Worm (Caenorhabditis elegans): ENCODE measurements around the gene Y17D7B.3.

Gene Y17D7B.3

ce11 chrV:18806409-18806808, 19.8 kb upstream of the Y17D7B.3 start, which contains the start of gene sri-10:
TSS of gene sri-10 (minus strand) at chrV:18806509.
- TF ChIP-seq unc-55 (GFP tag; optimal IDR thresholded peaks at IDR 0.05), result no peak
- no peak for TF ChIP-seq nhr-77 (tag; optimal IDR thresholded peaks at IDR 0.05)
- TF ChIP-seq mdl-1 (tag; optimal IDR thresholded peaks at IDR 0.05), result no peak
- TF ChIP-seq ztf-11 (tag; optimal IDR thresholded peaks at IDR 0.05), result no peak
- no peak for TF ChIP-seq fos-1 (tag; optimal IDR thresholded peaks at IDR 0.05)
- TF ChIP-seq sma-9 (GFP tag; optimal IDR thresholded peaks at IDR 0.05), result no peak
- no peak for TF ChIP-seq sma-9 (tag; optimal IDR thresholded peaks at IDR 0.05)
- no peak for TF ChIP-seq unc-39 (tag; optimal IDR thresholded peaks at IDR 0.05)

- TF ChIP-seq unc-39 (tag; optimal IDR thresholded peaks at IDR 0.05), result no peak
- TF ChIP-seq sma-9 (GFP tag; optimal IDR thresholded peaks at IDR 0.05), result no peak
- no peak for TF ChIP-seq sma-9 (tag; optimal IDR thresholded peaks at IDR 0.05)
- TF ChIP-seq nhr-6 (tag; optimal IDR thresholded peaks at IDR 0.05), result no peak
- no peak for TF ChIP-seq nhr-11 (tag; optimal IDR thresholded peaks at IDR 0.05)
- TF ChIP-seq F13H6.1 (tag; optimal IDR thresholded peaks at IDR 0.05), result no peak
- no peak for TF ChIP-seq crh-2 (tag; optimal IDR thresholded peaks at IDR 0.05)
- TF ChIP-seq nhr-129 (tag; optimal IDR thresholded peaks at IDR 0.05), result no peak
- no peak for TF ChIP-seq alr-1 (tag; optimal IDR thresholded peaks at IDR 0.05)
- no peak for TF ChIP-seq ceh-16 (tag; optimal IDR thresholded peaks at IDR 0.05)
- TF ChIP-seq unc-62 (GFP tag; optimal IDR thresholded peaks at IDR 0.05), result no peak
- no peak for TF ChIP-seq ztf-11 (tag; optimal IDR thresholded peaks at IDR 0.05)
- TF ChIP-seq zag-1 (tag; optimal IDR thresholded peaks at IDR 0.05), result no peak
- TF ChIP-seq lin-11 (tag; optimal IDR thresholded peaks at IDR 0.05), result no peak
- TF ChIP-seq fos-1 (tag; optimal IDR thresholded peaks at IDR 0.05), result no peak
- no peak for TF ChIP-seq mdl-1 (tag; optimal IDR thresholded peaks at IDR 0.05)
Measured at ce11 chrV:18803260-18803659, 16.7 kb upstream of the Y17D7B.3 start, which contains the start of gene C54E10.10. TSS of gene C54E10.10 (minus strand) at chrV:18803360.

ce11 chrV:18802077-18802476, 15.5 kb upstream of the Y17D7B.3 start, which contains the start of gene C54E10.11:
TSS of gene C54E10.11 (minus strand) at chrV:18802177.
- TF ChIP-seq crh-2 (tag; optimal IDR thresholded peaks at IDR 0.05) (no peak), nhr-10 (tag; optimal IDR thresholded peaks at IDR 0.05) (no peak), sma-3 (GFP tag; optimal IDR thresholded peaks at IDR 0.05) (no peak), nhr-21 (tag; optimal IDR thresholded peaks at IDR 0.05) (no peak), ama-1 (optimal IDR thresholded peaks at IDR 0.05) (no peak), unc-39 (tag; optimal IDR thresholded peaks at IDR 0.05) (no peak)

ce11 chrV:18800811-18801210, 14.2 kb upstream of the Y17D7B.3 start, which contains the start of gene nhr-170:
TSS of gene nhr-170 (minus strand) at chrV:18800826.
- no peak for TF ChIP-seq sem-4 (tag; optimal IDR thresholded peaks at IDR 0.05)
- TF ChIP-seq Y55F3AM.14 (GFP tag; optimal IDR thresholded peaks at IDR 0.05), result no peak
- TF ChIP-seq fos-1 (tag; optimal IDR thresholded peaks at IDR 0.05), result peak; percentile 81

ce11 chrV:18790658-18791057, 4.1 kb upstream of the Y17D7B.3 start, which contains the start of gene nhr-231:
TSS of gene nhr-231 (plus strand) at chrV:18790958.
- TF ChIP-seq mab-5 (tag; optimal IDR thresholded peaks at IDR 0.05) (no peak), F13H6.1 (tag; optimal IDR thresholded peaks at IDR 0.05) (no peak), nhr-12 (tag; optimal IDR thresholded peaks at IDR 0.05) (no peak), fos-1 (tag; optimal IDR thresholded peaks at IDR 0.05) (peak; percentile 34), ceh-82 (tag; optimal IDR thresholded peaks at IDR 0.05) (no peak), sma-9 (GFP tag; optimal IDR thresholded peaks at IDR 0.05) (no peak), sma-9 (tag; optimal IDR thresholded peaks at IDR 0.05) (no peak), gmeb-1 (tag; optimal IDR thresholded peaks at IDR 0.05) (no peak), lsy-2 (tag; optimal IDR thresholded peaks at IDR 0.05) (no peak)

ce11 chrV:18787417-18787918, 874 bp upstream of the Y17D7B.3 start, which contains the start of gene Y17D7B.2:
TSS of gene Y17D7B.2 (plus strand) at chrV:18787739.
- TF ChIP-seq aly-2 (tag; optimal IDR thresholded peaks at IDR 0.05) (no peak), elt-3 (tag; optimal IDR thresholded peaks at IDR 0.05) (no peak), ama-1 (optimal IDR thresholded peaks at IDR 0.05) (no peak), nhr-10 (tag; optimal IDR thresholded peaks at IDR 0.05) (no peak), elt-1 (tag; optimal IDR thresholded peaks at IDR 0.05) (no peak), fos-1 (tag; optimal IDR thresholded peaks at IDR 0.05) (peak; percentile 73)

All from whole organism, L2 larva.